Fruit fly (Drosophila melanogaster): ENCODE data around the gene CG5969.

Gene CG5969

DNA sequence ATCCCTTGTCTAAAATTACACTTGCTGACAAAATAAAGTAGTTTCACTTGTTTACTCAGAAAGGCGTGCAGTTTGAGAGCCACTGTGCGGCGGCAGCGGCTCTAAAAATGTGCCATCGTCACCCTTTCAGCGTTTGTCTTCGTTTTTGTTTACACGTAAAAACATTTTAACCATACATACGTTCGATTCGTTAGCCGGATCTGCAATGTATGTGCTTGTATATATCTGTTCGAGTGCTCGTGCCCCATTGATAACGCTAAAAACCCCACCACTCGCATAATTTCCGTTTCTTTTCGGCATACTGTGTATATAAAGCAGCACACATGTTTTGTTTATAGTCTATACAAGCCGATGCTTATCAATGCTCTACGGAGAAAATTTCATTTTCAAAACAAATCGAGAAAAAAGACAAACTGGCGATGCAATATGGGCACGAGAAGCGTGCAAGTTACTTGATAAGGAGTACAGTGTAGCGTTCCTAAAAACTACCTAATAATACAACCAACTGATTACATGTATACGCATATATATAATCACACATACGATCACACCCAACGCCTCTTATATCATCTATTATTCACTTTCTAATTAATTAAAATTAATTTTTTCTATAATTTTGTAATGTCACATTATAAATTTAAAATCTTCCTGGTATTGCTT lies 43.1 kb downstream of the CG5969 start:
- TF ChIP-seq Sin3A (optimal IDR thresholded peaks at IDR 0.05) (no peak), Myc (optimal IDR thresholded peaks at IDR 0.05) (no peak), insv (optimal IDR thresholded peaks at IDR 0.05) (no peak), h (optimal IDR thresholded peaks at IDR 0.05) (no peak), ttk (optimal IDR thresholded peaks at IDR 0.05) (no peak), psq (optimal IDR thresholded peaks at IDR 0.05) (no peak)

DNA sequence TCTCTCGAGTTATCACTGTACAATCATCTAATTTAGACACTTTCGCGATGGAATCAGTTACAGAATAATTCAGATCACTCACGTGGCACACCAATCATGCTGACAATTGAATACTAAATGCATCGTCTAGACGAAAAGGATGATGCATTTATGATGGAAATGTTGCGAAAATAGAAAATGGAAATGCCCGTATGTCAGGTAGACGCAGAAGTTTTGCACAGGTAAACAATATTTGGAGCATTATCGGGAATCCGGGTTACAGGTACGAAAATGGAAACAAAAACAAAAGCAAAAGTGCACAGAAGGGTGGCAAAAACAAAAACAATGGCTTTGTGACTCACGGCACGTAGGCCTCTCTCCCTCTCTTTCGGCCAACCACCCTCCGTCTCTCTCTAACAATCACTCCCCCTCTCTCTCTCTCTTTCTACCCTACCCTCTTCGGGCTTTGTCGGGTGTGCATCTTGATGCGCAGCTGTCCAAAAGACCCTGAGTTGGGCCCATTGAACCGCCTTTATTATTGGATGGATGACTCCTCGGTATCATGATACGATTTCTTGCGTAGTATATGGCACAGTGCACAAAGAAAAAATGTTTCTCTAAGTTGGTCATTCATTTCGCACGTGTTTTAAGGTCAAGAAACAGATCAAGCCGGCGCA lies 43.7 kb downstream of the CG5969 start:
- TF ChIP-seq psq (optimal IDR thresholded peaks at IDR 0.05) (no peak), Sin3A (optimal IDR thresholded peaks at IDR 0.05) (no peak), h (optimal IDR thresholded peaks at IDR 0.05) (no peak), insv (optimal IDR thresholded peaks at IDR 0.05) (no peak), Myc (optimal IDR thresholded peaks at IDR 0.05) (no peak), ttk (optimal IDR thresholded peaks at IDR 0.05) (no peak)

DNA sequence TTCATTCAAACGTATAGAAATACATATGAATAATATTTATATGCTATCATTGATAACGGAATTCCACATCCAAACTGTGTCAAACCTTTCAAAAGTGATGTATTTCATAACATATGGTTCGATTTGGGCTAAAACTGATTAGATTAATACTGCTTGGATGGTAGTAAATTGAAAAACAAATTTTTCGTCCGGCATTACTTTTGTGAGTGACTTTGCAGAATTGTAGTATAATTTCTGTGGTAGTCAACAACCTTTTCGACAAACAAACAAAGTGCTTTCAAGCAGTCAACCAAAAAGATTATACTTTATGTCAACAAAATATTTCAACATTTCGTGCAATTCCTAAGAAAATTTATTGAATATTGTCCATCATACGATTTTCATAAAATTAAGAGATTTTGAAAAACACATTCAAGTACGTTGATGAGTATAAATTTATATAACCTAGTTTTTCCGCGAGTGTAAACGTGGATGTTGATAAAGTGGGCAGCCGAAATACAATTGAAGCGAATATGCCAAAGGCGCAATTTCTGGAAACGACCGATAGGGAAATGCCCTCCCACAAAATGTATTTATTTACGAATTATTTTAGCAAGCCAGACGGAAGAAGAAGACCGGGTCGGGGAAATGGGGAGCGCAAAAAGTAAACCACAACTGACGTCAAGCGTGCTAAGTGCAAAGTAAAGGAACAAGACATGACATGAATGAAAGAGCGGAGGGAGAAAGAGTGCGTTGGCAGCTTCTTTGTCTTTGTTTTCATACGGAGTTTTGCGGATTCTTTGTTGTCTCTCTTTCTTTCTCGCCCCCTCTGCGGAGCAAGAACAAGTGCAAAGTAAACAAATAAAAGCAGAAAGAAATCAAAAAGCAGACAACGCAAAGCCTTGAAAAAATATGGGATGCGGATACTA lies 44.6 kb downstream of the CG5969 start:
- TF ChIP-seq h (optimal IDR thresholded peaks at IDR 0.05) (no peak), psq (optimal IDR thresholded peaks at IDR 0.05) (peak; percentile 63), ttk (optimal IDR thresholded peaks at IDR 0.05) (no peak), Sin3A (optimal IDR thresholded peaks at IDR 0.05) (no peak)

DNA sequence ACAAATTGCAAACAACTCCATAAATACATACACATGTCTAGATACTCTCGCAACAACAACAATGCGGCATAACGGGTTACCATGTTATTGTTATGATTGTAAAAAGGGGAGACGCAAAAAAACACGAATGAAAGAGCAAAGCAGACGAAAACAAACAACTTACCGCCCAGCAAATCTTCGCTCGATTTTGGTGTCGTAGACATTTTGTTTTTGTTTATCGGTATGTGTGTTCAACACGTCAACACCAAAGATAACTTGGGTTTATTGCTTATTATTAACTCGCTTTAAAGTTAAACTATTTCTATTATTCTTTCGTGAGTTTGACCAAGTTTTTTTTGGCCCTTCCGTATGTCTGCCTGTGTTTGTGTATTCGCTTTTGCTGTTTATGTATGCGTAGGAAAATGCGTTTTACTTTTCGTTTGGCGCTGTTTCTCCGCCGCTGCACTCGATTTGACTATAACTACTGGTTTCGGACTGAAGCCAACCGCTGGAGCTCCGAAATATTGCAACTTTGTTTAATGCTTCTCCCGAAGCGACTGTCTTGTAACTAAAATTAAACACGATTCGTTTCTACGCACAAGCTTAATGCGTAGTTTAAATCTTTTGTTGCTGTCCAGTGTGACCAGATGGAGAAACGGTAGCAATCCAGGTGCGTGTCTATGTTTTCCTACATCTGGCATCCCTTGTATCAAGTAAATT lies 45.4 kb downstream of the CG5969 start, which contains the start of gene BNIP3:
TSS of gene BNIP3 (minus strand) at position 589 of the 699 bp plus-strand sequence.
- no peak for TF ChIP-seq Sin3A (optimal IDR thresholded peaks at IDR 0.05)
- no peak for TF ChIP-seq insv (optimal IDR thresholded peaks at IDR 0.05)
- TF ChIP-seq ttk (optimal IDR thresholded peaks at IDR 0.05), result no peak
- TF ChIP-seq psq (optimal IDR thresholded peaks at IDR 0.05), result no peak
- no peak for TF ChIP-seq Myc (optimal IDR thresholded peaks at IDR 0.05)
- no peak for TF ChIP-seq h (optimal IDR thresholded peaks at IDR 0.05)

DNA sequence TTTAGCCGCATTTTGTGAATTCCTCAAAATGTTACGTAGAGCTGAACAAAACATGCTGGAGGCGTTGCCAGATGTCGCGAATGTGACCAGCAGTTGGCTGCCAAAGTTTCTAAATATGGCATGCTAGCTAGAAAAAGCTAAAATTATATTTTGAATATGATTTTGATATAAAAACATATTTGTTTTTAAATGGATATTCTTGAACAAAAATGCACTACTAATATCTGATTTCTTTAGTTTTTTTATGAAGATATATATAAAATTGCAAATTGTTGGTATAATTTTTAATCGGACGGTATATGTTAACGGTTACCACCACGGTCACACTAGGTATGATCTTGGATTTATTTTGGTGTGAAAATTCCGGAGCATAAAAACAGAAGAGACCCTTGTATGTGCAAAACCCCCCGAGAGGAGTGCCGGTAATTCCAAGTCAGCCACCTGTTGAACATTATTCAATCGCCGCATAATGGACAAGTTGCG lies 47.1 kb downstream of the CG5969 start, which contains the start of the genes mTerf3 and CG5104:
TSS of gene mTerf3 (minus strand) at position 86 of the 483 bp plus-strand sequence.
TSS of gene CG5104 (plus strand) at position 323 of the 483 bp plus-strand sequence.
- no peak for TF ChIP-seq h (optimal IDR thresholded peaks at IDR 0.05)
- TF ChIP-seq psq (optimal IDR thresholded peaks at IDR 0.05), result no peak
- TF ChIP-seq ttk (optimal IDR thresholded peaks at IDR 0.05), result no peak
- TF ChIP-seq Sin3A (optimal IDR thresholded peaks at IDR 0.05), result no peak
- no peak for TF ChIP-seq Myc (optimal IDR thresholded peaks at IDR 0.05)
- no peak for TF ChIP-seq insv (optimal IDR thresholded peaks at IDR 0.05)

All from Kc167 (cell line).